Worm (Caenorhabditis elegans) whole organism, L3 larva: Measurements from ENCODE around the gene bet-2.
A peak's percentile ranks its signal among the peaks of the same experiment; 100 is the strongest.

Experiments
- R02D3.7 ChIP-seq: fragments of 150-350 bp; optimal IDR thresholded peaks from 2 replicates; lab custom pipeline; 2014; ENCODE audit warnings: missing biosample characterization, missing genetic modification characterization
- ZK546.5 ChIP-seq: sonication (generic microtip); optimal IDR thresholded peaks from 2 replicates; lab custom pipeline; 2017; ENCODE audit warnings: missing biosample characterization, missing genetic modification characterization
- aly-2 ChIP-seq: fragments of 150-350 bp; optimal IDR thresholded peaks from 2 replicates; lab custom pipeline; 2014; ENCODE audit warnings: missing biosample characterization, missing genetic modification characterization
- ama-1 ChIP-seq: fragments of 150-350 bp; optimal IDR thresholded peaks from 2 replicates; lab custom pipeline; 2018
- ceh-16 ChIP-seq: sonication (generic microtip); optimal IDR thresholded peaks from 2 replicates; lab custom pipeline; 2017; ENCODE audit warnings: missing biosample characterization, missing genetic modification characterization
- ceh-28 ChIP-seq: fragments of 150-350 bp; optimal IDR thresholded peaks from 2 replicates; lab custom pipeline; 2014; ENCODE audit warnings: missing biosample characterization, missing genetic modification reagents, missing genetic modification characterization
- ceh-82 ChIP-seq: fragments of 150-350 bp; optimal IDR thresholded peaks from 2 replicates; lab custom pipeline; 2014; ENCODE audit warnings: missing biosample characterization, missing genetic modification characterization
- ceh-9 ChIP-seq: sonication (generic microtip); optimal IDR thresholded peaks from 2 replicates; lab custom pipeline; 2018; ENCODE audit warnings: missing biosample characterization, missing genetic modification characterization
- daf-12 ChIP-seq: fragments of 150-350 bp; optimal IDR thresholded peaks from 2 replicates; lab custom pipeline; 2014; ENCODE audit warnings: missing biosample characterization, missing genetic modification reagents, missing genetic modification characterization
- egl-27 ChIP-seq: sonication (generic microtip); optimal IDR thresholded peaks from 4 replicates; lab custom pipeline; 2017; ENCODE audit warnings: missing biosample characterization, missing genetic modification reagents, missing genetic modification characterization
- egl-5 ChIP-seq: fragments of 150-350 bp; optimal IDR thresholded peaks from 2 replicates; lab custom pipeline; 2017; ENCODE audit warnings: missing biosample characterization, missing genetic modification reagents, missing genetic modification characterization, inconsistent platforms
- elt-1 ChIP-seq: fragments of 150-350 bp; optimal IDR thresholded peaks from 2 replicates; lab custom pipeline; 2014; ENCODE audit warnings: missing biosample characterization, missing genetic modification characterization
- elt-2 ChIP-seq: sonication (generic microtip); optimal IDR thresholded peaks from 2 replicates; lab custom pipeline; 2016; ENCODE audit warnings: missing genetic modification reagents, mild to moderate bottlenecking, missing genetic modification characterization, missing compliant biosample characterization
- elt-3 ChIP-seq, 3 experiments: fragments of 150-350 bp in 1 of 3; sonication (generic microtip) in 2 of 3; optimal IDR thresholded peaks; 2 replicates in 2 of 3; 4 replicates in 1 of 3; lab custom pipeline; 2014 to 2017; ENCODE audit warnings: missing biosample characterization in 3 of 3, missing genetic modification characterization in 3 of 3
- eor-1 ChIP-seq, 2 experiments: fragments of 150-350 bp; optimal IDR thresholded peaks; 2 replicates each; lab custom pipeline; 2014 to 2018; ENCODE audit warnings: missing biosample characterization in 2 of 2, missing genetic modification characterization in 2 of 2
- fkh-10 ChIP-seq: sonication (generic microtip); optimal IDR thresholded peaks from 2 replicates; lab custom pipeline; 2017; ENCODE audit warnings: missing biosample characterization, missing genetic modification reagents, missing genetic modification characterization
- fkh-2 ChIP-seq: fragments of 150-350 bp; optimal IDR thresholded peaks from 2 replicates; lab custom pipeline; 2014; ENCODE audit warnings: missing biosample characterization, missing genetic modification reagents, missing genetic modification characterization
- fos-1 ChIP-seq: fragments of 150-350 bp; optimal IDR thresholded peaks from 2 replicates; lab custom pipeline; 2014; ENCODE audit warnings: missing biosample characterization, missing genetic modification characterization
- hmg-11 ChIP-seq: sonication (generic microtip); optimal IDR thresholded peaks from 2 replicates; lab custom pipeline; 2016; ENCODE audit warnings: missing genetic modification characterization, missing compliant biosample characterization
- jun-1 ChIP-seq: fragments of 150-350 bp; optimal IDR thresholded peaks from 2 replicates; lab custom pipeline; 2014; ENCODE audit warnings: missing biosample characterization, missing genetic modification reagents, missing genetic modification characterization
- lin-15B ChIP-seq: fragments of 150-350 bp; optimal IDR thresholded peaks from 2 replicates; lab custom pipeline; 2014; ENCODE audit warnings: missing biosample characterization, missing genetic modification characterization
- lin-39 ChIP-seq: fragments of 150-350 bp; optimal IDR thresholded peaks from 2 replicates; lab custom pipeline; 2018; ENCODE audit warnings: missing biosample characterization, missing genetic modification reagents, missing genetic modification characterization
- lsy-12 ChIP-seq: sonication (generic microtip); optimal IDR thresholded peaks from 2 replicates; lab custom pipeline; 2016; ENCODE audit warnings: mild to moderate bottlenecking, missing genetic modification characterization, missing compliant biosample characterization
- mdl-1 ChIP-seq: fragments of 150-350 bp; optimal IDR thresholded peaks from 2 replicates; lab custom pipeline; 2014; ENCODE audit warnings: missing biosample characterization, missing genetic modification characterization
- mml-1 ChIP-seq: fragments of 150-350 bp; sonication (generic microtip); optimal IDR thresholded peaks from 3 replicates; lab custom pipeline; 2014; ENCODE audit warnings: missing biosample characterization, missing genetic modification characterization
- nfya-1 ChIP-seq: sonication (generic microtip); optimal IDR thresholded peaks from 2 replicates; lab custom pipeline; 2017; ENCODE audit warnings: missing genetic modification characterization, mild to moderate bottlenecking, missing compliant biosample characterization, antibody characterized with exemption, moderate library complexity; ENCODE audit not compliant: insufficient read depth
- nhr-11 ChIP-seq: fragments of 150-350 bp; optimal IDR thresholded peaks from 2 replicates; lab custom pipeline; 2014; ENCODE audit warnings: missing biosample characterization, missing genetic modification characterization
- nhr-12 ChIP-seq: fragments of 150-350 bp; optimal IDR thresholded peaks from 2 replicates; lab custom pipeline; 2014; ENCODE audit warnings: missing biosample characterization, missing genetic modification characterization
- nhr-23 ChIP-seq: fragments of 150-350 bp; optimal IDR thresholded peaks from 2 replicates; lab custom pipeline; 2014; ENCODE audit warnings: missing biosample characterization, missing genetic modification reagents, missing genetic modification characterization
- nhr-237 ChIP-seq: fragments of 150-350 bp; optimal IDR thresholded peaks from 2 replicates; lab custom pipeline; 2014; ENCODE audit warnings: missing biosample characterization, missing genetic modification characterization
- nhr-25 ChIP-seq: sonication (generic microtip); optimal IDR thresholded peaks from 2 replicates; lab custom pipeline; 2017; ENCODE audit warnings: missing biosample characterization, missing genetic modification characterization
- nhr-28 ChIP-seq: fragments of 150-350 bp; optimal IDR thresholded peaks from 2 replicates; lab custom pipeline; 2014; ENCODE audit warnings: missing biosample characterization, missing genetic modification characterization
- nhr-43 ChIP-seq: sonication (generic microtip); optimal IDR thresholded peaks from 2 replicates; lab custom pipeline; 2016; ENCODE audit warnings: mild to moderate bottlenecking, missing genetic modification characterization, missing compliant biosample characterization; ENCODE audit not compliant: poor library complexity, severe bottlenecking
- nhr-67 ChIP-seq: fragments of 150-350 bp; optimal IDR thresholded peaks from 2 replicates; lab custom pipeline; 2014; ENCODE audit warnings: missing biosample characterization, missing genetic modification characterization
- nhr-76 ChIP-seq: fragments of 150-350 bp; sonication (generic microtip); optimal IDR thresholded peaks from 5 replicates; lab custom pipeline; 2014; ENCODE audit warnings: missing biosample characterization, missing genetic modification characterization
- nhr-77 ChIP-seq: fragments of 150-350 bp; optimal IDR thresholded peaks from 2 replicates; lab custom pipeline; 2014; ENCODE audit warnings: missing biosample characterization, missing genetic modification characterization
- pha-4 ChIP-seq: fragments of 150-350 bp; optimal IDR thresholded peaks from 2 replicates; lab custom pipeline; 2014; ENCODE audit warnings: missing biosample characterization, missing genetic modification reagents, missing genetic modification characterization
- pqm-1 ChIP-seq: fragments of 150-350 bp; optimal IDR thresholded peaks from 2 replicates; lab custom pipeline; 2017; ENCODE audit warnings: missing biosample characterization, missing genetic modification characterization, inconsistent platforms
- sea-2 ChIP-seq: fragments of 150-350 bp; sonication (generic microtip); optimal IDR thresholded peaks from 4 replicates; lab custom pipeline; 2014; ENCODE audit warnings: missing biosample characterization, missing genetic modification reagents, missing genetic modification characterization
- skn-1 ChIP-seq: fragments of 150-350 bp; optimal IDR thresholded peaks from 2 replicates; lab custom pipeline; 2014; ENCODE audit warnings: missing biosample characterization, missing genetic modification characterization
- snpc-4 ChIP-seq: fragments of 150-350 bp; optimal IDR thresholded peaks from 2 replicates; lab custom pipeline; 2014; ENCODE audit warnings: missing biosample characterization, missing genetic modification characterization
- tbx-2 ChIP-seq: sonication (generic microtip); optimal IDR thresholded peaks from 2 replicates; lab custom pipeline; 2016; ENCODE audit warnings: mild to moderate bottlenecking, missing genetic modification characterization, missing compliant biosample characterization
- unc-39 ChIP-seq: sonication (generic microtip); optimal IDR thresholded peaks from 4 replicates; lab custom pipeline; 2017; ENCODE audit warnings: missing biosample characterization, missing genetic modification characterization
- unc-62 ChIP-seq: fragments of 150-350 bp; sonication (generic microtip); optimal IDR thresholded peaks from 4 replicates; lab custom pipeline; 2014; ENCODE audit warnings: missing biosample characterization, missing genetic modification reagents, missing genetic modification characterization
- zag-1 ChIP-seq: fragments of 150-350 bp; optimal IDR thresholded peaks from 2 replicates; lab custom pipeline; 2014; ENCODE audit warnings: missing biosample characterization, missing genetic modification characterization
- ztf-11 ChIP-seq: fragments of 150-350 bp; optimal IDR thresholded peaks from 2 replicates; lab custom pipeline; 2014; ENCODE audit warnings: missing biosample characterization, missing genetic modification characterization
- ztf-4 ChIP-seq: fragments of 150-350 bp; optimal IDR thresholded peaks from 2 replicates; lab custom pipeline; 2014; ENCODE audit warnings: missing biosample characterization, missing genetic modification characterization

The bet-2 gene

DNA sequence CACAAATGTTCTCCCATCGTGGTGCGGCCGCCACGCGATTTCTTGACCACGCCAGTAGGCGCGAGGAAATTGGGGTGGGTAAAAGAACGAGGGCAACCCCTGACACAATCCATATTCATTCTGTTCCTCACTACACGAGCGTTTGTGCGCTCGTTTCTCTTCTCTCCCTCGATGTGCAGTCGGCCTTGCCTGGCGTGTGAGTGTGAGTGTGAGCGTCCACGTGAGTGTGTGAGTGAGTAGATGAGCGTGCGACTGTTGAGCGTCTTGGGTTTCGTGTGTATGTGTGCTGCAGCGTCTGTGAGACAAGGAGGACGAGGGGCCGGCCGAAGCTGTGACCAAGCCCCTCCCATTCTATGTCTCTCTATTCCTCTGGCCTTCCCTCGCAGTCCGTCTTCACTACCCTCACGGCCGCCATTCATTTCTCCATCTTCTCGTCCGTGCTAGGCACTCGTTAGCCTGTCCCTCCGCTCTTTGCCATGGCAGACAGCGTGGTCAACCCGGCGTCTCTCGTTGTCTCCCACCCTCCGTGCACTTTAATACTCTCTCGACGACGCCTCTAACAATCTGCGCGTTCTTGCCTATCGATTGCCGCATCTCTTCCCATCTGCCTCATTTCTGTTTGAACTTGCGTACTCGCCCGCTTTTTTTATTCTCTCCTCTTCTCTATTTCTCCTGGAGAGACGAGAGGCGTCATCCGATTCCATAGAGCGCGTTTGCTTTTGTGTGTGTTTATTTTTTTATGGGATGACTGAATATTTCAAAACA is 506 bp upstream of the bet-2 start:
- TF ChIP-seq nhr-76 (tag; lab: Kevin White, UChicago) (no peak), elt-3 (tag; optimal IDR thresholded peaks at IDR 0.05; lab: Kevin White, UChicago) (peak in 1 of 3 experiments; percentile 59), egl-27 (tag; lab: Kevin White, UChicago) (peak; percentile 63), lsy-12 (tag; lab: Kevin White, UChicago) (peak; percentile 93), lin-15B (tag; lab: Kevin White, UChicago) (peak; percentile 90), lin-39 (tag; lab: Kevin White, UChicago) (peak; percentile 93), nhr-237 (tag; lab: Kevin White, UChicago) (no peak), nhr-25 (tag; lab: Kevin White, UChicago) (peak; percentile 94), hmg-11 (tag; lab: Kevin White, UChicago) (peak; percentile 100), fkh-10 (GFP tag; lab: Kevin White, UChicago) (peak; percentile 80), R02D3.7 (tag; lab: Kevin White, UChicago) (peak; percentile 80), ZK546.5 (no peak), nhr-28 (tag; lab: Kevin White, UChicago) (no peak), aly-2 (tag; lab: Kevin White, UChicago) (peak; percentile 77), ceh-28 (tag; lab: Kevin White, UChicago) (peak; percentile 98), nhr-77 (tag; lab: Kevin White, UChicago) (peak; percentile 71), jun-1 (peak; percentile 84), ceh-9 (tag; lab: Kevin White, UChicago) (no peak), fkh-2 (tag; lab: Kevin White, UChicago) (no peak), unc-39 (tag; lab: Kevin White, UChicago) (no peak), ceh-82 (tag; lab: Kevin White, UChicago) (peak; percentile 86), unc-62 (GFP tag; lab: Kevin White, UChicago) (peak; percentile 61), elt-1 (tag; lab: Kevin White, UChicago) (peak; percentile 80), nhr-23 (tag; lab: Kevin White, UChicago) (peak; percentile 94), nhr-43 (tag; lab: Kevin White, UChicago) (peak; percentile 90), eor-1 (tag; optimal IDR thresholded peaks at IDR 0.05; lab: Kevin White, UChicago) (peak in 1 of 2 experiments; percentile 43), daf-12 (tag; lab: Kevin White, UChicago) (peak; percentile 13), sea-2 (GFP tag; lab: Kevin White, UChicago) (peak; percentile 98), pha-4 (tag; lab: Kevin White, UChicago) (peak; percentile 98), ama-1 (peak; percentile 79), nfya-1 (tag; lab: Kevin White, UChicago) (peak; percentile 94), ztf-4 (tag; lab: Kevin White, UChicago) (no peak), mml-1 (tag; lab: Kevin White, UChicago) (no peak), mdl-1 (tag; lab: Kevin White, UChicago) (peak; percentile 96), pqm-1 (tag; lab: Kevin White, UChicago) (peak; percentile 73), nhr-12 (tag; lab: Kevin White, UChicago) (no peak), tbx-2 (peak; percentile 94), ceh-16 (tag; lab: Kevin White, UChicago) (no peak), nhr-67 (tag; lab: Kevin White, UChicago) (peak; percentile 47), snpc-4 (tag; lab: Kevin White, UChicago) (peak; percentile 80), fos-1 (tag; lab: Kevin White, UChicago) (peak; percentile 39), zag-1 (peak; percentile 77), egl-5 (peak; percentile 86), elt-2 (tag; lab: Kevin White, UChicago) (peak; percentile 91), nhr-11 (tag; lab: Kevin White, UChicago) (peak; percentile 72), ztf-11 (tag; lab: Kevin White, UChicago) (peak; percentile 31), skn-1 (tag; lab: Kevin White, UChicago) (peak; percentile 78)
- TF ChIP-seq, all 47 proteins: peak for 36
